Worm (Caenorhabditis elegans) whole organism, late embryonic: ENCODE data around the gene F01F1.15.

ENCODE experiments used
- C38D4.7 ChIP-seq: fragments of 200-800 bp; sonication (Bioruptor generic); optimal IDR thresholded peaks from 2 replicates; lab custom pipeline; 2018; ENCODE audit warnings: mild to moderate bottlenecking, missing genetic modification characterization, moderate library complexity, missing compliant biosample characterization
- ama-1 ChIP-seq: fragments of 150-350 bp; optimal IDR thresholded peaks from 2 replicates; lab custom pipeline; 2014
- ceh-9 ChIP-seq: sonication (generic microtip); optimal IDR thresholded peaks from 2 replicates; lab custom pipeline; 2016; ENCODE audit warnings: mild to moderate bottlenecking, missing genetic modification characterization, inconsistent platforms, missing compliant biosample characterization
- hlh-13 ChIP-seq: fragments of 200-800 bp; sonication (Bioruptor generic); optimal IDR thresholded peaks from 2 replicates; lab custom pipeline; 2018; ENCODE audit warnings: mild to moderate bottlenecking, missing genetic modification characterization, missing compliant biosample characterization
- lin-11 ChIP-seq: fragments of 200-800 bp; sonication (Bioruptor generic); optimal IDR thresholded peaks from 2 replicates; lab custom pipeline; 2018; ENCODE audit warnings: mild to moderate bottlenecking, missing genetic modification characterization, missing compliant biosample characterization
- pha-2 ChIP-seq: sonication (generic microtip); optimal IDR thresholded peaks from 2 replicates; lab custom pipeline; 2017; ENCODE audit warnings: mild to moderate bottlenecking, missing genetic modification characterization, missing compliant biosample characterization
- pqm-1 ChIP-seq: sonication (generic microtip); optimal IDR thresholded peaks from 2 replicates; lab custom pipeline; 2016; ENCODE audit warnings: missing genetic modification characterization, missing compliant biosample characterization
- rnt-1 ChIP-seq: sonication (generic microtip); optimal IDR thresholded peaks from 2 replicates; lab custom pipeline; 2016; ENCODE audit warnings: missing genetic modification characterization, missing compliant biosample characterization
- tbx-7 ChIP-seq: sonication (generic microtip); optimal IDR thresholded peaks from 2 replicates; lab custom pipeline; 2016; ENCODE audit warnings: missing genotype, missing genetic modification characterization, missing compliant biosample characterization
- ztf-16 ChIP-seq: sonication (generic microtip); optimal IDR thresholded peaks from 2 replicates; lab custom pipeline; 2017; ENCODE audit warnings: missing genetic modification characterization, missing compliant biosample characterization

- no peak for TF ChIP-seq hlh-13 (GFP tag; lab: Kevin White, UChicago)
- TF ChIP-seq tbx-7, result no peak
- TF ChIP-seq C38D4.7, result no peak
- TF ChIP-seq lin-11 (tag; lab: Kevin White, UChicago), result no peak
- no peak for TF ChIP-seq rnt-1 (tag; lab: Kevin White, UChicago)
- TF ChIP-seq ztf-16 (tag; lab: Kevin White, UChicago), result no peak
- no peak for TF ChIP-seq pqm-1
- TF ChIP-seq pha-2 (tag; lab: Kevin White, UChicago), result no peak
- no peak for TF ChIP-seq ama-1 (lab: Kevin White, UChicago)
- TF ChIP-seq ceh-9 (tag; lab: Kevin White, UChicago), result no peak
Measured at ce11 chrIII:5878215-5878614, 8.9 kb upstream of the F01F1.15 start, which contains the start of the genes mig-21 and F01F1.2.
